Worm (Caenorhabditis elegans) whole organism, L2 larva: Measurements from ENCODE around the gene pas-1.

Experiments used
- C34F6.9 ChIP-seq: fragments of 150-350 bp; optimal IDR thresholded peaks from 2 replicates; lab custom pipeline; 2014; ENCODE audit warnings: missing biosample characterization, missing genetic modification characterization
- F13H6.1 ChIP-seq: sonication (generic microtip); optimal IDR thresholded peaks from 2 replicates; lab custom pipeline; 2016; ENCODE audit warnings: missing genetic modification characterization, missing compliant biosample characterization
- ama-1 ChIP-seq: fragments of 150-350 bp; optimal IDR thresholded peaks from 2 replicates; lab custom pipeline; 2018; ENCODE audit warnings: inconsistent platforms
- ceh-16 ChIP-seq: fragments of 150-350 bp; optimal IDR thresholded peaks from 2 replicates; lab custom pipeline; 2014; ENCODE audit warnings: missing biosample characterization, missing genetic modification characterization
- ceh-82 ChIP-seq: fragments of 150-350 bp; optimal IDR thresholded peaks from 2 replicates; lab custom pipeline; 2014; ENCODE audit warnings: missing biosample characterization, missing genetic modification characterization
- crh-2 ChIP-seq: sonication (generic microtip); optimal IDR thresholded peaks from 2 replicates; lab custom pipeline; 2017; ENCODE audit warnings: missing biosample characterization, missing genetic modification characterization
- egl-27 ChIP-seq: sonication (generic microtip); optimal IDR thresholded peaks from 3 replicates; lab custom pipeline; 2017; ENCODE audit warnings: missing biosample characterization, missing genetic modification reagents, missing genetic modification characterization
- elt-1 ChIP-seq: fragments of 150-350 bp; optimal IDR thresholded peaks from 2 replicates; lab custom pipeline; 2014; ENCODE audit warnings: missing biosample characterization, missing genetic modification characterization
- fos-1 ChIP-seq: fragments of 150-350 bp; optimal IDR thresholded peaks from 2 replicates; lab custom pipeline; 2014; ENCODE audit warnings: missing biosample characterization, missing genetic modification characterization
- gmeb-1 ChIP-seq: fragments of 150-350 bp; optimal IDR thresholded peaks from 2 replicates; lab custom pipeline; 2014; ENCODE audit warnings: missing biosample characterization, missing genetic modification characterization
- lin-11 ChIP-seq: fragments of 150-350 bp; sonication (generic microtip); optimal IDR thresholded peaks from 2 replicates; lab custom pipeline; 2014; ENCODE audit warnings: missing biosample characterization, missing genetic modification characterization, inconsistent platforms, mixed read lengths
- lin-13 ChIP-seq: fragments of 150-350 bp; optimal IDR thresholded peaks from 2 replicates; lab custom pipeline; 2014; ENCODE audit warnings: missing biosample characterization, missing genetic modification reagents, missing genetic modification characterization
- lin-39 ChIP-seq: fragments of 150-350 bp; optimal IDR thresholded peaks from 2 replicates; lab custom pipeline; 2014; ENCODE audit warnings: missing biosample characterization, missing genetic modification reagents, missing genetic modification characterization
- lsy-2 ChIP-seq, 2 experiments: fragments of 150-350 bp in 1 of 2; sonication (generic microtip) in 1 of 2; optimal IDR thresholded peaks; 2 replicates each; lab custom pipeline; 2014 to 2017; ENCODE audit warnings: missing biosample characterization in 2 of 2, missing genetic modification characterization in 2 of 2
- mdl-1 ChIP-seq, 2 experiments: fragments of 150-350 bp in 1 of 2; sonication (generic microtip) in 1 of 2; optimal IDR thresholded peaks; 2 replicates each; lab custom pipeline; 2017; ENCODE audit warnings: missing biosample characterization in 2 of 2, missing genetic modification characterization in 2 of 2
- nhr-10 ChIP-seq: sonication (generic microtip); optimal IDR thresholded peaks from 2 replicates; lab custom pipeline; 2017; ENCODE audit warnings: missing biosample characterization, missing genetic modification characterization
- nhr-11 ChIP-seq: fragments of 150-350 bp; optimal IDR thresholded peaks from 2 replicates; lab custom pipeline; 2014; ENCODE audit warnings: missing biosample characterization, missing genetic modification characterization
- nhr-12 ChIP-seq: fragments of 150-350 bp; optimal IDR thresholded peaks from 2 replicates; lab custom pipeline; 2014; ENCODE audit warnings: missing biosample characterization, missing genetic modification characterization
- nhr-129 ChIP-seq: fragments of 150-350 bp; optimal IDR thresholded peaks from 2 replicates; lab custom pipeline; 2014; ENCODE audit warnings: missing biosample characterization, missing genetic modification characterization
- nhr-21 ChIP-seq: fragments of 150-350 bp; optimal IDR thresholded peaks from 2 replicates; lab custom pipeline; 2014; ENCODE audit warnings: missing biosample characterization, missing genetic modification characterization
- nhr-237 ChIP-seq: fragments of 150-350 bp; optimal IDR thresholded peaks from 2 replicates; lab custom pipeline; 2014; ENCODE audit warnings: missing biosample characterization, missing genetic modification characterization
- nhr-25 ChIP-seq: fragments of 150-350 bp; sonication (generic microtip); optimal IDR thresholded peaks from 3 replicates; lab custom pipeline; 2014; ENCODE audit warnings: missing biosample characterization, missing genetic modification characterization
- nhr-77 ChIP-seq: fragments of 150-350 bp; optimal IDR thresholded peaks from 2 replicates; lab custom pipeline; 2014; ENCODE audit warnings: missing biosample characterization, missing genetic modification characterization
- peb-1 ChIP-seq: fragments of 150-350 bp; optimal IDR thresholded peaks from 2 replicates; lab custom pipeline; 2014; ENCODE audit warnings: missing biosample characterization, missing genetic modification characterization
- sem-4 ChIP-seq: fragments of 150-350 bp; optimal IDR thresholded peaks from 2 replicates; lab custom pipeline; 2014; ENCODE audit warnings: missing biosample characterization, missing genetic modification reagents, missing genetic modification characterization
- sma-3 ChIP-seq: sonication (generic microtip); optimal IDR thresholded peaks from 2 replicates; lab custom pipeline; 2016; ENCODE audit warnings: missing genetic modification reagents, missing genetic modification characterization, missing compliant biosample characterization
- sma-9 ChIP-seq, 2 experiments: fragments of 150-350 bp in 1 of 2; sonication (generic microtip) in 1 of 2; optimal IDR thresholded peaks; 2 replicates each; lab custom pipeline; 2014 to 2016; ENCODE audit warnings: missing genetic modification characterization in 2 of 2, mild to moderate bottlenecking in 1 of 2, missing biosample characterization in 1 of 2, missing compliant biosample characterization in 1 of 2, missing genetic modification reagents in 1 of 2, moderate library complexity in 1 of 2
- snpc-4 ChIP-seq: fragments of 150-350 bp; optimal IDR thresholded peaks from 2 replicates; lab custom pipeline; 2014; ENCODE audit warnings: missing biosample characterization, missing genetic modification characterization
- unc-39 ChIP-seq: fragments of 150-350 bp; optimal IDR thresholded peaks from 2 replicates; lab custom pipeline; 2014; ENCODE audit warnings: missing biosample characterization, missing genetic modification characterization
- unc-55 ChIP-seq: fragments of 150-350 bp; sonication (generic microtip); optimal IDR thresholded peaks from 3 replicates; lab custom pipeline; 2014; ENCODE audit warnings: missing biosample characterization, missing genetic modification reagents, missing genetic modification characterization
- unc-62 ChIP-seq: fragments of 150-350 bp; optimal IDR thresholded peaks from 2 replicates; lab custom pipeline; 2014; ENCODE audit warnings: missing biosample characterization, missing genetic modification reagents, missing genetic modification characterization
- ztf-11 ChIP-seq: sonication (generic microtip); optimal IDR thresholded peaks from 2 replicates; lab custom pipeline; 2017; ENCODE audit warnings: missing biosample characterization, missing genetic modification characterization

pas-1 gene

DNA sequence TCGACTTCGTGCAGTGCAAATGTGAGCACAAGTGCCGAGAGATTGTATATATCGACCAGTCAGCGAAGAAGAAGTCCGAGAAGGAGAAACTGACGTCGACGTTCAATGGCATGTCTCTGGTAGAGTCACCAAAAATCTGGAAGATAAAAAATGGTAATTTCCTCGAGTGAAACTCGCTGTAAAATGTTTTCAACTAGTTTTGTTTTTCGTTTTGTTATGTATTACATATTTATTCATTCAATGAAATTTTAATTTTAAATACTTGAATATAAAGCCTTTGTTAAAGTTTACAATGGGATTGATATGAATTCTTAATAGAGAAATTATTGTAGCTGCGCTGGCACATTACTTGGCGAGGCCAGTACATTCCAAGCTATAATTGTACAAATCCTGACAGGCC, 2.6 kb downstream of the pas-1 start:
- TF ChIP-seq nhr-11 (tag; lab: Kevin White, UChicago) (no peak), crh-2 (tag; lab: Kevin White, UChicago) (no peak), mdl-1 (tag; optimal IDR thresholded peaks at IDR 0.05; lab: Kevin White, UChicago) (no peak), unc-39 (tag; lab: Kevin White, UChicago) (no peak), nhr-237 (tag; lab: Kevin White, UChicago) (no peak), ztf-11 (tag; lab: Kevin White, UChicago) (no peak), ceh-82 (tag; lab: Kevin White, UChicago) (no peak), lin-13 (GFP tag; lab: Kevin White, UChicago) (no peak), lin-11 (no peak), sma-9 (GFP tag; optimal IDR thresholded peaks at IDR 0.05; lab: Kevin White, UChicago) (no peak), sma-9 (tag; optimal IDR thresholded peaks at IDR 0.05; lab: Kevin White, UChicago) (no peak), fos-1 (tag; lab: Kevin White, UChicago) (no peak)
- TF ChIP-seq, all 48 proteins: peak for 0

DNA sequence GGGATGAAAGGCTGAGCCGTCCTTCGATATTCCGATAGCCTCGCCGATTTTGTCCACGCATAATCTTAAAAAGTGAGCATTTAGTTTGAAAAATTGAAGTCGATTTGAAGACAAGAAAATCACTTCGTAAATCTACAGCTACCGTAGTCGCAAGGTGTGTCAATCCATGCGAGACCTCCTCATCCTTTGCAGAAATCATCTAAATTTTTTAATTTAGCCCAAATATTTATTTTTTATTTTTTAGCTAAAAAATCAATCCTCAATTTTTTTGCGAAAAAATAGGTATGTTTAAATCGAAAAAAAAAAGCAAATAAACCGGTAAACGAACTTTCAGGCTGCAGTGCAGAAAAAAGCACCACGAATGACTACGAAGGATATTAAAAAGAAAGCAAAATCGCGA, 4.7 kb downstream of the pas-1 start, which contains the start of the genes nxf-2 and set-31:
Gene nxf-2 (minus strand): TSS at position 101 of the 400 bp plus-strand sequence.
Gene set-31 (plus strand): TSS at position 169 of the 400 bp plus-strand sequence.
- TF ChIP-seq peb-1 (tag; lab: Kevin White, UChicago) = no peak
- TF ChIP-seq lsy-2 (tag; optimal IDR thresholded peaks at IDR 0.05; lab: Kevin White, UChicago) = peak in 1 of 2 experiments; percentile 41

DNA sequence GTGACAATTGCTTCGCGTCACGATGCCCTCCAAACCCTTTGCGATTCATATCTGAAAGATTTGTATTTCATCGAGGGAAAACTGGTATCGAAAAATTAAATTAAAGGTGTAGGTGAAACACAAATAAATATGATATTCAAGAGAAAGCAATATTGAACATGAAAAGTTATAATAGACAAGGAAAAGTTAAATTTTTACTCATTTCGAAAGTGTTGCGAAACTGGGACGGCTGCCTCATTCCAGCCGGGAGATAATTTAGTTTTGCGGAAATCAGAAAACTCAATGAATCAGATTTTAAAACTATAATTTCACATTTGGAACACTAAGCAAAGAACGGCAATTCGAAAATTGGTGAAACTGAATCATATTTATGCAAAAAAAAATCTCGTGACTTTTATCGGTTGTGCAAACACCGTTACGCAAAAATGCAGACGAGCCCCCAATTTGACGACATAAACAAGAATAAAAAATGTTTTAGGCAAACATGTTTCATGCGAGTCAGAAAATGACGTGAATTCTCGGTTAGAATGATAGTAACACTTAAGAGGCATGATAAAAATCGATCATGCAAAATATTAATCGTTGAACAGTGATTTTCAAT, 7.4 kb downstream of the pas-1 start, which contains the start of the genes nxf-1 and C15H11.11:
Gene nxf-1 (minus strand): TSS at position 51 of the 601 bp plus-strand sequence.
Gene C15H11.11 (plus strand): TSS at position 536 of the 601 bp plus-strand sequence.
- TF ChIP-seq F13H6.1 (tag; lab: Kevin White, UChicago) = peak; percentile 60
- peak; percentile 61 for TF ChIP-seq nhr-129 (tag; lab: Kevin White, UChicago)
- TF ChIP-seq crh-2 (tag; lab: Kevin White, UChicago) = peak; percentile 83
- TF ChIP-seq elt-1 (tag; lab: Kevin White, UChicago) = no peak
- TF ChIP-seq lin-13 (GFP tag; lab: Kevin White, UChicago) = peak; percentile 47
- TF ChIP-seq nhr-21 (tag; lab: Kevin White, UChicago) = peak; percentile 36
- peak; percentile 70 for TF ChIP-seq unc-55 (GFP tag; lab: Kevin White, UChicago)
- TF ChIP-seq egl-27 (tag; lab: Kevin White, UChicago) = no peak
- peak; percentile 56 for TF ChIP-seq nhr-25 (tag; lab: Kevin White, UChicago)
- peak; percentile 71 to 88 for TF ChIP-seq lsy-2 (tag; optimal IDR thresholded peaks at IDR 0.05; lab: Kevin White, UChicago)
- TF ChIP-seq sem-4 (tag; lab: Kevin White, UChicago) = peak; percentile 30
- TF ChIP-seq ama-1 (lab: Kevin White, UChicago) = peak; percentile 70
- TF ChIP-seq fos-1 (tag; lab: Kevin White, UChicago) = peak; percentile 90
- TF ChIP-seq mdl-1 (tag; optimal IDR thresholded peaks at IDR 0.05; lab: Kevin White, UChicago) = peak in 1 of 2 experiments; percentile 43
- TF ChIP-seq C34F6.9 = peak; percentile 84
- peak; percentile 73 for TF ChIP-seq sma-3 (GFP tag; lab: Kevin White, UChicago)
- TF ChIP-seq gmeb-1 = peak; percentile 81
- peak; percentile 19 for TF ChIP-seq snpc-4 (tag; lab: Kevin White, UChicago)
- no peak for TF ChIP-seq ceh-16
- peak; percentile 71 for TF ChIP-seq sma-9 (GFP tag; optimal IDR thresholded peaks at IDR 0.05; lab: Kevin White, UChicago)
- TF ChIP-seq sma-9 (tag; optimal IDR thresholded peaks at IDR 0.05; lab: Kevin White, UChicago) = no peak
- no peak for TF ChIP-seq nhr-77

DNA sequence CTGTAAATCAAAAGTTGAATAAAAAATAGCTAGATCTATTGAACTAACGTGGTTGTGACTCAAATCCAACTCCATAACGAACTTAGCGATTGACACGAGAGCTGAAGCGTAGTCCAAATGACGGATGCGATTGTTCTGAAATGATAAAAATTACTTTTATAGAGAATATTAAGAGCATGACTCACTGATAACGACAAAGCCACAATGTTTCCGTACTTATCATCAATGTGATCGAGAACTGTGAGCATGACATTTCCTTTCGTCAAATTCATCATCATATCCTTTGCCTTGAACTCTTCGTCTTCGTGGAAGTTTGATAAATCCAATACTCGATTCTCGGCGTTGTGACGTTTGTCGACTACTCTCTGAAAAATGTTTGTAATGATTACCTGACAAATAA, 8.4 kb downstream of the pas-1 start:
- TF ChIP-seq nhr-129 (tag; lab: Kevin White, UChicago) (no peak), nhr-10 (tag; lab: Kevin White, UChicago) (no peak), nhr-12 (tag; lab: Kevin White, UChicago) (no peak), unc-62 (no peak), lin-39 (tag; lab: Kevin White, UChicago) (no peak), fos-1 (tag; lab: Kevin White, UChicago) (peak; percentile 93)

DNA sequence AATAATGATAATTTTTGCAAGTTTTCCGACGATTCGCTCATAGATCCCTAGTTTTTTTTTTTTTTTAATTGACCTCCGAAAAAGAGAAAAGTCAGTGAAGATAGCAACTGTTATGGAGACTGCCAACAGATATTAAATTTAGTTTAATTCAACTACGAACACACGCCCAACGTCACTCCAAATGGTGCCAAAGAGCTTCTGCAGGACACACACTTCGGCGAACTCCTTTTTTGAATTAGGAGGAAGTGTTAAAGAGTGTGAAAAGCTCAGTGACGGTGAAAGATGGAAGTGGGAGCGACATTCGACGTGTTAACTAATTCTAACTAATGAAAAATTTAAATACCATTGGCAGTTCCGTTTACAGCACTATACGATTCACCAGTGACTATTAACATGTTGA, 10.4 kb downstream of the pas-1 start:
- TF ChIP-seq unc-55 (GFP tag; lab: Kevin White, UChicago) (peak; percentile 7), nhr-237 (tag; lab: Kevin White, UChicago) (no peak)
- TF ChIP-seq, all 48 proteins: peak for 1
